Worm (Caenorhabditis elegans): ENCODE measurements around the gene srbc-11.

srbc-11 gene

DNA sequence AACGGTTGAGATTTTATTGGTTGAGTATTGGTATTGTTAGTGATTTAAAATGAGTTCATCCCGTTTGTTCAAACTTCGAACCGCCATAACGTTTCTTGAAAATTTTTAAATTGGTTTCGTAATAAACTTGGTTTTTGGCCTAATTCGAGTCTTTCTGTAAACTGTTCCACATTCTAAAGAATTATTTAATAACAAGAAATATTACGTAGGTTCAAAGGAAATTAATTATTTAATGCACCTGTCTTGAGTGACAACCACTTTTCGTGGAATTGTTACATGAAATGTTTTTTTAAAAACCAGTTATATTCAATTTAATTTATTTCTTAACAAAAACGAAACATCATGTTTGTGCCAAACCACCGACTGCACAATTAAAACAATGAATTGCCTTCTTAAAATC, 6.1 kb upstream of the srbc-11 start:
- TF ChIP-seq ama-1 (optimal IDR thresholded peaks at IDR 0.05) (no peak), ama-1 (GFP tag; optimal IDR thresholded peaks at IDR 0.05) (no peak), nhr-80 (tag; optimal IDR thresholded peaks at IDR 0.05) (no peak), ztf-26 (tag; optimal IDR thresholded peaks at IDR 0.05) (no peak), hsf-1 (GFP tag; IDR thresholded peaks at IDR 0.05) (no peak), die-1 (tag; optimal IDR thresholded peaks at IDR 0.05) (no peak), F23B12.7 (tag; optimal IDR thresholded peaks at IDR 0.05; ENCODE audit: insufficient read depth) (no peak), xnd-1 (tag; optimal IDR thresholded peaks at IDR 0.05) (no peak), ceh-91 (GFP tag; IDR thresholded peaks at IDR 0.05) (no peak), atf-7 (tag; optimal IDR thresholded peaks at IDR 0.05) (no peak), F10E7.11 (tag; optimal IDR thresholded peaks at IDR 0.05) (no peak), madf-8 (GFP tag; conservative IDR thresholded peaks at IDR 0.05) (no peak), hrde-1 (tag; optimal IDR thresholded peaks at IDR 0.05; ENCODE audit: borderline replicate concordance) (no peak), lin-35 (GFP tag; optimal IDR thresholded peaks at IDR 0.05) (no peak), madf-3 (GFP tag; IDR thresholded peaks at IDR 0.05) (no peak), K11D2.4 (GFP tag; IDR thresholded peaks at IDR 0.05) (no peak), tbp1 (GFP tag; optimal IDR thresholded peaks at IDR 0.05) (no peak), unc-130 (GFP tag; optimal IDR thresholded peaks at IDR 0.05) (no peak), tbx-9 (tag; optimal IDR thresholded peaks at IDR 0.05; ENCODE audit: borderline replicate concordance) (no peak), nhr-27 (tag; optimal IDR thresholded peaks at IDR 0.05) (no peak)

ce11 chrV:7497440-7497839, 2.4 kb upstream of the srbc-11 start, which contains the start of gene srh-79:
Gene srh-79 (plus strand): TSS chrV:7497740.
- TF ChIP-seq ztf-6 (GFP tag; IDR thresholded peaks at IDR 0.05) (no peak), snpc-4 (GFP tag; optimal IDR thresholded peaks at IDR 0.05) (no peak), snpc-4 (tag; optimal IDR thresholded peaks at IDR 0.05) (no peak), ztf-3 (GFP tag; optimal IDR thresholded peaks at IDR 0.05) (no peak), mxl-1 (tag; optimal IDR thresholded peaks at IDR 0.05) (no peak), ama-1 (optimal IDR thresholded peaks at IDR 0.05) (no peak), ama-1 (GFP tag; optimal IDR thresholded peaks at IDR 0.05) (no peak), ztf-18 (tag; optimal IDR thresholded peaks at IDR 0.05) (no peak), ZK185.1 (tag; optimal IDR thresholded peaks at IDR 0.05; ENCODE audit: poor library complexity, severe bottlenecking) (no peak), fkh-3 (tag; optimal IDR thresholded peaks at IDR 0.05) (no peak), snpc-1.1 (tag; optimal IDR thresholded peaks at IDR 0.05; ENCODE audit: insufficient read depth) (no peak), hsf-1 (GFP tag; IDR thresholded peaks at IDR 0.05) (no peak), nhr-90 (tag; optimal IDR thresholded peaks at IDR 0.05) (no peak), lir-1 (GFP tag; conservative IDR thresholded peaks at IDR 0.05) (no peak), tbx-9 (tag; optimal IDR thresholded peaks at IDR 0.05; ENCODE audit: borderline replicate concordance) (no peak), mel-28 (tag; optimal IDR thresholded peaks at IDR 0.05; ENCODE audit: borderline replicate concordance) (no peak), F57A8.1 (GFP tag; optimal IDR thresholded peaks at IDR 0.05) (no peak), lin-40 (tag; optimal IDR thresholded peaks at IDR 0.05) (no peak), Y95B8A.8 (GFP tag; IDR thresholded peaks at IDR 0.05) (no peak)

ce11 chrV:7492924-7493323, 2.2 kb downstream of the srbc-11 start, which contains the start of gene srbc-10:
Gene srbc-10 (minus strand): TSS chrV:7493024.
- TF ChIP-seq lin-54 (GFP tag; optimal IDR thresholded peaks at IDR 0.05) (no peak), snpc-4 (GFP tag; optimal IDR thresholded peaks at IDR 0.05) (no peak), snpc-4 (tag; optimal IDR thresholded peaks at IDR 0.05) (no peak), lin-26 (GFP tag; IDR thresholded peaks at IDR 0.05) (no peak), attf-5 (GFP tag; optimal IDR thresholded peaks at IDR 0.05) (no peak), nhr-179 (tag; optimal IDR thresholded peaks at IDR 0.05) (no peak), ztf-22 (GFP tag; optimal IDR thresholded peaks at IDR 0.05) (no peak), F22D6.2 (tag; optimal IDR thresholded peaks at IDR 0.05) (no peak), rpc-1 (optimal IDR thresholded peaks at IDR 0.05) (no peak), rpc-1 (tag; optimal IDR thresholded peaks at IDR 0.05) (no peak), nfya-2 (GFP tag; IDR thresholded peaks at IDR 0.05) (no peak), ceh-91 (GFP tag; IDR thresholded peaks at IDR 0.05) (no peak), F23B12.7 (tag; optimal IDR thresholded peaks at IDR 0.05; ENCODE audit: insufficient read depth) (no peak), F57C9.4 (tag; optimal IDR thresholded peaks at IDR 0.05) (no peak)

Measured in whole organism, young adult.